ENCODE assay signal across 3 worm cellular contexts in the genomic region with DNA sequence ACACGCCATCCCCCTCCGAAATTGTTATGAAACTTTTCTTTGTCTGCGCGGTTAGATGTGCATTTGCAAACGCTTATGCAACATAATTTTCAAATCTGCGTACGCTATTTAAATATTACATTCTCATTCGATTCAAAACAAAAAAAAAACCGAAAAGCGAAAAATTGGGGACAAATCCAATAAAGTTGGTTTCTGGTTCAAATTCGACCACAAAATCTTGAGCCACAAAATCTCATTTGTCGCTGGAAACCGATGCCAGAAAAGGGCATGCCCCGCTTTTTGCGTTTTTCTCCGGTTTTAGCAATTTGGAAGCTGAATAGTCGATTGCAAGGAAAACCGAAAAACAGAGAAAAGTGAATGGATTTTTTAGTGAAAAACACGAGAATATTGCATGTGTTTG.
A peak's percentile ranks its signal among the peaks of the same experiment; 100 is the strongest.
TF ChIP-seq lines count a peak whose summit lies in the region.

No protein-coding gene starts in this region.

TF ChIP-seq in whole organism, L1 larva, 84 proteins besides CTCF, POLR2A, EP300 and RAD21:
- TF ChIP-seq lin-14 (GFP tag; optimal IDR thresholded peaks at IDR 0.05; lab: Kevin White, UChicago) (peak; percentile 54), zip-4 (GFP tag; optimal IDR thresholded peaks at IDR 0.05; lab: Kevin White, UChicago) (no peak), swsn-7 (tag; optimal IDR thresholded peaks at IDR 0.05; lab: Kevin White, UChicago) (no peak), efl-1 (optimal IDR thresholded peaks at IDR 0.05; lab: Kevin White, UChicago) (no peak), efl-1 (GFP tag; optimal IDR thresholded peaks at IDR 0.05 in 1 of 2; lab: Kevin White, UChicago) (peak in 1 of 2 experiments; percentile 26)

TF ChIP-seq in whole organism, late embryonic, 69 proteins besides CTCF, POLR2A, EP300 and RAD21:
- no peak for TF ChIP-seq pros-1 (tag; optimal IDR thresholded peaks at IDR 0.05; lab: Kevin White, UChicago)
- no peak for TF ChIP-seq tbx-7 (tag; optimal IDR thresholded peaks at IDR 0.05; lab: Kevin White, UChicago)
- no peak for TF ChIP-seq dmd-4 (tag; optimal IDR thresholded peaks at IDR 0.05; lab: Kevin White, UChicago; ENCODE audit: borderline replicate concordance)
- peak; percentile 76 for TF ChIP-seq unc-42 (tag; optimal IDR thresholded peaks at IDR 0.05; lab: Kevin White, UChicago)
- no peak for TF ChIP-seq ceh-2 (tag; optimal IDR thresholded peaks at IDR 0.05; lab: Kevin White, UChicago)

TF ChIP-seq in whole organism, mixed stage, embryonic, 35 proteins besides CTCF, POLR2A, EP300 and RAD21:
- TF ChIP-seq lsy-2 (tag; optimal IDR thresholded peaks at IDR 0.05; lab: Kevin White, UChicago) (no peak), mab-5 (tag; optimal IDR thresholded peaks at IDR 0.05; lab: Kevin White, UChicago) (no peak), nhr-237 (tag; optimal IDR thresholded peaks at IDR 0.05; lab: Kevin White, UChicago) (no peak), ces-1 (GFP tag; optimal IDR thresholded peaks at IDR 0.05; lab: Kevin White, UChicago) (peak; percentile 78), elt-1 (tag; optimal IDR thresholded peaks at IDR 0.05; lab: Kevin White, UChicago; ENCODE audit: borderline replicate concordance, insufficient read depth) (no peak), sptf-1 (tag; optimal IDR thresholded peaks at IDR 0.05; lab: Kevin White, UChicago) (no peak), blmp-1 (tag; optimal IDR thresholded peaks at IDR 0.05; lab: Kevin White, UChicago) (no peak), zip-8 (tag; optimal IDR thresholded peaks at IDR 0.05; lab: Kevin White, UChicago) (no peak)
